Worm (Caenorhabditis elegans) whole organism, early embryonic: Measurements from ENCODE around the gene srx-73.

Source experiments
- B0310.2 ChIP-seq: sonication (generic microtip); optimal IDR thresholded peaks from 2 replicates; lab custom pipeline; 2016; ENCODE audit warnings: mild to moderate bottlenecking, missing genetic modification characterization, missing compliant biosample characterization
- F13C5.2 ChIP-seq: sonication (generic microtip); optimal IDR thresholded peaks from 2 replicates; lab custom pipeline; 2017; ENCODE audit warnings: mild to moderate bottlenecking, missing genetic modification characterization, inconsistent platforms, missing compliant biosample characterization
- aly-1 ChIP-seq: sonication (generic microtip); optimal IDR thresholded peaks from 2 replicates; lab custom pipeline; 2016; ENCODE audit warnings: missing genetic modification characterization, missing compliant biosample characterization
- ama-1 ChIP-seq: fragments of 150-350 bp; optimal IDR thresholded peaks from 2 replicates; lab custom pipeline; 2014
- ceh-13 ChIP-seq: fragments of 200-800 bp; sonication (Bioruptor generic); optimal IDR thresholded peaks from 2 replicates; lab custom pipeline; 2018; ENCODE audit warnings: mild to moderate bottlenecking, missing genetic modification characterization, missing compliant biosample characterization
- ceh-36 ChIP-seq: sonication (generic microtip); optimal IDR thresholded peaks from 2 replicates; lab custom pipeline; 2016; ENCODE audit warnings: missing genetic modification characterization, inconsistent platforms, missing compliant biosample characterization
- ets-7 ChIP-seq: sonication (generic microtip); optimal IDR thresholded peaks from 2 replicates; lab custom pipeline; 2016; ENCODE audit warnings: missing genotype, missing genetic modification characterization, missing compliant biosample characterization
- flt-1 ChIP-seq: fragments of 200-800 bp; sonication (Bioruptor generic); IDR thresholded peaks from 2 replicates; pipeline ENCODE4 v1.3.6; 2022; ENCODE audit warnings: missing genetic modification characterization, missing compliant biosample characterization
- hmbx-1 ChIP-seq: sonication (generic microtip); optimal IDR thresholded peaks from 2 replicates; lab custom pipeline; 2016; ENCODE audit warnings: mild to moderate bottlenecking, missing genetic modification characterization, missing compliant biosample characterization
- hmg-4 ChIP-seq: fragments of 200-800 bp; sonication (Bioruptor generic); optimal IDR thresholded peaks from 2 replicates; lab custom pipeline; 2018; ENCODE audit warnings: mild to moderate bottlenecking, missing genetic modification characterization, missing compliant biosample characterization
- hnd-1 ChIP-seq: sonication (generic microtip); optimal IDR thresholded peaks from 2 replicates; lab custom pipeline; 2016; ENCODE audit warnings: missing genetic modification characterization, missing compliant biosample characterization
- pes-1 ChIP-seq: fragments of 200-800 bp; sonication (Bioruptor generic); IDR thresholded peaks from 2 replicates; pipeline ENCODE4 v1.3.6; 2022; ENCODE audit warnings: missing genetic modification reagents, missing genetic modification characterization, missing compliant biosample characterization
- scrt-1 ChIP-seq: fragments of 200-800 bp; sonication (Bioruptor generic); IDR thresholded peaks from 2 replicates; pipeline ENCODE4 v1.3.6; 2022; ENCODE audit warnings: missing genetic modification characterization, missing compliant biosample characterization
- sea-1 ChIP-seq: fragments of 200-800 bp; sonication (Bioruptor generic); conservative IDR thresholded peaks from 2 replicates; pipeline ENCODE4 v1.3.6; 2022; ENCODE audit warnings: missing genetic modification characterization, missing compliant biosample characterization
- tbx-11 ChIP-seq: fragments of 200-800 bp; sonication (Bioruptor generic); IDR thresholded peaks from 2 replicates; pipeline ENCODE4 v1.3.6; 2022; ENCODE audit warnings: missing genetic modification characterization, missing compliant biosample characterization
- tbx-37 ChIP-seq: fragments of 200-800 bp; sonication (Bioruptor generic); conservative IDR thresholded peaks from 2 replicates; pipeline ENCODE4 v1.3.6; 2022; ENCODE audit warnings: missing genetic modification reagents, missing genetic modification characterization, missing compliant biosample characterization
- tra-4 ChIP-seq: sonication (generic microtip); optimal IDR thresholded peaks from 2 replicates; lab custom pipeline; 2017; ENCODE audit warnings: missing genetic modification characterization, missing compliant biosample characterization

srx-73 gene

DNA sequence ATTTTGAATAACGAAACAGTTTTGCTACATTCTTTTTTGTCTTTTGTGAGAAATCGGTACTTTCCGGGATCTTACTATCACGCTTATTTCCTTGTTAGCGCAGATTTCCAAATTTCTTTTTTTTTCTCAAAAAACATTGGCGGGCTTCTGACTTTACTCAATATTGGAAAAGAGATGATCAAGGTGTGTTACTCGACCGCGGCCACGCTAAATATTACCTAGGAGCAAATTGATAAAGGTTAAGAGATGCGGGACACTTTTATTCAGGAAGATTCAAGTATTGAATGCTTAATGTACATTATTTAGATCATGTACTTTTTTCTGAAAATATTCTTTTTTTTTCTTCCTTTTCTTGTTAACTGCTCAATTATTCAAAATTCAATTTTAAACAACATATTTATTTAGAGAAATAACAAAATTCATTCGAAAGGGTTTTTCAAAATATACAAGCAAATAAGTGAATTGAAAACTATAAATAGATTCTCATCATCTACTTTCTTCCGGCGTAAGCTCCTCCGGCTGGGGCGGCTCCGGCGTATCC is 18.2 kb downstream of the srx-73 start:
- no peak for TF ChIP-seq ceh-36 (tag; lab: Kevin White, UChicago)
- TF ChIP-seq aly-1 (tag; lab: Kevin White, UChicago) = no peak
- TF ChIP-seq ets-7 (tag; lab: Kevin White, UChicago) = no peak
- TF ChIP-seq tra-4 = no peak
- no peak for TF ChIP-seq scrt-1
- TF ChIP-seq F13C5.2 (tag; lab: Kevin White, UChicago) = no peak
- no peak for TF ChIP-seq ama-1 (lab: Kevin White, UChicago)
- TF ChIP-seq tbx-11 (GFP tag; lab: Robert Waterston, UW) = no peak
- no peak for TF ChIP-seq pes-1
- no peak for TF ChIP-seq flt-1 (GFP tag; lab: Robert Waterston, UW)
- TF ChIP-seq hmbx-1 (tag; lab: Kevin White, UChicago) = no peak
- TF ChIP-seq hmg-4 (GFP tag; lab: Kevin White, UChicago) = no peak
- no peak for TF ChIP-seq tbx-37 (GFP tag; lab: Robert Waterston, UW)
- no peak for TF ChIP-seq B0310.2 (tag; lab: Kevin White, UChicago)
- TF ChIP-seq sea-1 = no peak
- no peak for TF ChIP-seq hnd-1

DNA sequence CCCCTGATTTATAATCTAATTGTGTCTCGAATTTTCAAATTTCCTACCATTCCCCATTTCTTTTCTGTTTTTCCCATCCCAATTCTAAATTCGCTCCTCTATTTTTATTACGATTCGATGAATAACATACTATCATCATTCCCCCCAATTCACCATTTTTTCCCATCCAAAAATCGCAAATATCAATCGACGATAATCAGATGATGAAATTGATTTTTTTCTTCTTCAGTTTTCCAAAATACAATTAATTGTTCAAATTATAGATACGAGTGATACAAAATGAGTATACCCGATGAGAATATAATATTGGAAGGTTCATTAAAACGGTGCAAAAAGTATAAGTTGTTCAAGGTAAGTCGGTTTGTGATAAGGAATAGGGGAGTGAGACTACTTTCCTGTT is 22.9 kb downstream of the srx-73 start, which contains the start of gene soc-1:
soc-1 (plus strand) TSS at position 262 of the 400 bp plus-strand sequence.
- TF ChIP-seq flt-1 (GFP tag; lab: Robert Waterston, UW) (no peak), ceh-13 (GFP tag; lab: Kevin White, UChicago) (no peak), ama-1 (lab: Kevin White, UChicago) (no peak), aly-1 (tag; lab: Kevin White, UChicago) (no peak), tbx-11 (GFP tag; lab: Robert Waterston, UW) (no peak), hmbx-1 (tag; lab: Kevin White, UChicago) (no peak), ceh-36 (tag; lab: Kevin White, UChicago) (no peak), pes-1 (no peak), tbx-37 (GFP tag; lab: Robert Waterston, UW) (no peak), scrt-1 (no peak), sea-1 (no peak), ets-7 (tag; lab: Kevin White, UChicago) (no peak), F13C5.2 (tag; lab: Kevin White, UChicago) (no peak), B0310.2 (tag; lab: Kevin White, UChicago) (no peak), hnd-1 (no peak), hmg-4 (GFP tag; lab: Kevin White, UChicago) (no peak)

DNA sequence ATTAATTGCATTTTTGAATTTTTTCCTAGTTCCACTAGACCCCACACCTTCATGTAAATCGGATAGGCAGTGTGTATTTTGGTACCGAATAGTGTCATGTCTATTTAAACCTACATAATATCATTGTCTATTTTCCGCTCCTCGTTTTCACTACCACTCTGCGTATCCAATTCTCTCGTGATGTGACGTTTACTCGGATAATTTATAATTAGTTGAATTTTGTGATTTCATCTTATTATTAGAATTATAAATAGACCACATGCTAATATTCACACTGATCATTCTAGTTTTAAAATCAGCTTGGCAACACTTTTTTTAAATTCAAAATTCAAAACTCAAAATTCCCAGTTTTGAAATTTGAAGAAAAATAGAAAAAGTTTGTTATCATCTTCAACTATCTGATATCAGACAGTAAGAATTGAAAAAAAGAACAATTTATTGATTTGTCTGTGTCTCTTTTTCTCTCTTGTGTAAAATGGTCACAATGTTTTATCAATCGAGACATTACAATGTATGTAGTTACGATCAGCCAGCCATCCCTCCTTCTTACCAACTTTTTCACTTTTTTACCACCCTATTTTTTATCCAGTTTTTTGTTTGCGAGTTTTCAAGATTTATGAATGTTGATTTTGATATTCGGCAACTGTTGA is 24.9 kb downstream of the srx-73 start:
- no peak for TF ChIP-seq hmg-4 (GFP tag; lab: Kevin White, UChicago)
- no peak for TF ChIP-seq pes-1
- TF ChIP-seq ama-1 (lab: Kevin White, UChicago) = no peak
- no peak for TF ChIP-seq B0310.2 (tag; lab: Kevin White, UChicago)
- no peak for TF ChIP-seq flt-1 (GFP tag; lab: Robert Waterston, UW)
- no peak for TF ChIP-seq ceh-36 (tag; lab: Kevin White, UChicago)
- no peak for TF ChIP-seq hmbx-1 (tag; lab: Kevin White, UChicago)
- TF ChIP-seq hnd-1 = no peak

DNA sequence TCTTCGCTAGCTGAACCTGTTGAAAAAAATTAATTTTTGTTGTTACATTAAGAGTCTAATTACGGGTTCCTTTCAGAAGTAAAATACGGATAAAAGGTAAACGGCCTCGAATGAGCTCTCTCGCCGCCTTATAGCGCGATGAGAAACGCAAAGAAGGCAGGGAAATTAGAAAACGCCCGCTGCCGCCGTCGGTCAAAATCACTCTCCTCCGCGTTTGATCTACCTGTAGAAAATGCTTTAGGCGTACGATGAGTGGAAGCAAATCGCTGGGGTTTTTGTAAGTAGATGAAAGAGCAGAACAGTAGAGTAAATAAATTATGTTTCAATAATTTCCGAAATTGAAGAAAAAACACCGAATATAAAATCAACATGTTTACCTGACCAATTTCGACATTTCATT is 28.4 kb downstream of the srx-73 start:
- TF ChIP-seq ceh-36 (tag; lab: Kevin White, UChicago) = no peak
- no peak for TF ChIP-seq ets-7 (tag; lab: Kevin White, UChicago)
- TF ChIP-seq tbx-11 (GFP tag; lab: Robert Waterston, UW) = no peak
- no peak for TF ChIP-seq ama-1 (lab: Kevin White, UChicago)
- no peak for TF ChIP-seq hmg-4 (GFP tag; lab: Kevin White, UChicago)

DNA sequence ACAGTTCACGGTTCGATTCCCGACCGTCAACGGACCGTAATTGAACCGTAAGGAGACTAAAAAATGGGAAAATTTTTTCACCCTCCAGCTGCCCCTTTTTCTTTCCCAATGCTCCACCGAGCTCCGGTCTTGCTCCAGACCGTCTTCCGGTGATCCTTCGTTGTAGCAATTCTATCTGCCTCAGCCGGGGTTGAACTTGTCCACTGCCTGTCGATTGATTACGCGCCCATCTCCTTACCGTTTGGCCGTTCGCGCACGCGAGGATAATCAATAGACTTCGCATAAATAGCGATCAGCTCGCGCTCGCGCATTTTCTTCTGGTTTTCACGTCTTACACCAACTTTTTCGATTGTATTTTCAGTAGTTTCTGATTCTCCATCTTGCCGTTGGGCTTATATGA is 32.7 kb downstream of the srx-73 start:
- 0 out of 2 replicates have a peak, but pooled peaks have one; percentile 49 for TF ChIP-seq scrt-1

DNA sequence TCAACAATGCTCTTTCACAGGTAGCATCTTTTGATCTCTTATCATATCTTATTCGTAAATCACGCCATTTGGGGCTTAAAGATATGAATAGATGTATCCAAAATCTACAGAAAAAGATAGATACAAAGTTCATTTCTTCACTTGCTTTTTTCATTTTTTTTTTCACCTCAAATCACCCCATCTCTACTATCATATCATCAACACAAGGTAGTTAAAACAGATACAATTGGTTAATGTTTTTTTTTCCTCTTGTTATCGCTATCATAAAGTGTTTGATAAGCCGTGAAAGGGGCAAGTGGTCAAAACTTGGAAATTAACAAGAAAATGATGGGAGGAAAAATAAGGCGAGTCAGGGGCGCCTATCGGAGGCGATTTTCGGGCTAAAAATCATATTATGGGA is 35.3 kb downstream of the srx-73 start:
- no peak for TF ChIP-seq sea-1

DNA sequence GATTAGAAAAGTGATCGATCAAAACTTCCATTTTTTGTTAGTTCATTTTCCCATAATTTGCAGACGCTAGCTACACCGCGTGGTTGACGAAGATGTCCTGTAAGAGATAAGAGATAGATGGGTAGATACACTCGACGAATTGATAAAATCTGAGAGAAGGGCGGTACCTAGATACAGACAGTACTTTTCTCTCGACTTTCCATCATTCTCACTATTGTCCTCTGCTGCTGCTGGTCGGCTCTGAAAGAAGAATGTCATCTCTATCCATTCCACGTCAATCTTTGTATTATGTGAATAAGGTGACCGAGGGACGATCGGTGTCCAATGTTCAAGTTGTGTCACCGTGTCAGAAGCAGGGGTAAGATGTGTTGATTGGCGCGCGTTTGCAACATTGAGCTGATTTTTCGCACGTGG is 37.0 kb downstream of the srx-73 start, which contains the start of gene pmt-2:
pmt-2 (plus strand) TSS at position 64 of the 414 bp plus-strand sequence.
- TF ChIP-seq tbx-37 (GFP tag; lab: Robert Waterston, UW) (no peak), pes-1 (no peak), ceh-36 (tag; lab: Kevin White, UChicago) (no peak), sea-1 (no peak), hnd-1 (no peak), tbx-11 (GFP tag; lab: Robert Waterston, UW) (no peak), hmbx-1 (tag; lab: Kevin White, UChicago) (no peak), scrt-1 (no peak), flt-1 (GFP tag; lab: Robert Waterston, UW) (no peak), tra-4 (no peak), ama-1 (lab: Kevin White, UChicago) (no peak), aly-1 (tag; lab: Kevin White, UChicago) (no peak), ceh-13 (GFP tag; lab: Kevin White, UChicago) (no peak), F13C5.2 (tag; lab: Kevin White, UChicago) (no peak), ets-7 (tag; lab: Kevin White, UChicago) (no peak)

DNA sequence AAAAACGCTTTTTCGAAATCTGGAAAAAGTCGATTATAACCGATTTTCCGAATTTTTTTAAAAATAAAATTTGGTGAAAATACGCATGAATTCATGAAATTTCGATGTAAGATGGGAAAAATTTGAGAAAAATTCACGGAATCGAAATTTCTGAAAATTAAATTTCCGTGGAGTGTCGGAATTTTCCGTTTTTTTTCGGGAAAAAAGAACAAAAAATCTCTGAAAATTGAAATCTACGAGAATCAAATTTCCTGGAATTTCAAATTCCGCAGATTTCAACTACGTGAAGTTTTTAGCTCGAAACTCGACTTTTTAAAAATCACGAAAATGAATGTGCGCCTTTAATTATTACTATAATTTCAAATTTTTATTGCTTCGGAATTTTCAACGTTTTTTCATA is 39.2 kb downstream of the srx-73 start:
- TF ChIP-seq ets-7 (tag; lab: Kevin White, UChicago) (no peak), pes-1 (no peak), B0310.2 (tag; lab: Kevin White, UChicago) (no peak), sea-1 (no peak), flt-1 (GFP tag; lab: Robert Waterston, UW) (no peak), ceh-13 (GFP tag; lab: Kevin White, UChicago) (no peak), tbx-11 (GFP tag; lab: Robert Waterston, UW) (no peak), aly-1 (tag; lab: Kevin White, UChicago) (no peak), hmg-4 (GFP tag; lab: Kevin White, UChicago) (no peak), scrt-1 (no peak), F13C5.2 (tag; lab: Kevin White, UChicago) (no peak), hmbx-1 (tag; lab: Kevin White, UChicago) (no peak), ama-1 (lab: Kevin White, UChicago) (no peak), tbx-37 (GFP tag; lab: Robert Waterston, UW) (no peak), hnd-1 (no peak), ceh-36 (tag; lab: Kevin White, UChicago) (no peak), tra-4 (no peak)
